Fruit fly (Drosophila melanogaster) whole organism: ENCODE data around the gene CLIP-190.

Source experiments
- CG8478 ChIP-seq: fragments of >200 bp; optimal IDR thresholded peaks from 2 replicates; lab custom pipeline; 2018; ENCODE audit warnings: inconsistent platforms
- Dll ChIP-seq: fragments of >200 bp; optimal IDR thresholded peaks from 2 replicates; lab custom pipeline; 2017
- EcR ChIP-seq, 2 experiments: fragments of >200 bp; optimal IDR thresholded peaks; 2 replicates each; lab custom pipeline; 2017; ENCODE audit warnings: missing biosample characterization in 2 of 2, missing genetic modification characterization in 2 of 2, missing genetic modification reagents in 2 of 2
- pan ChIP-seq: fragments of >200 bp; optimal IDR thresholded peaks from 2 replicates; lab custom pipeline; 2017
- psq ChIP-seq: fragments of >200 bp; optimal IDR thresholded peaks from 2 replicates; lab custom pipeline; 2017
- usp ChIP-seq: fragments of >200 bp; optimal IDR thresholded peaks from 2 replicates; lab custom pipeline; 2017; ENCODE audit warnings: missing biosample characterization, missing genetic modification characterization, mixed read lengths

CLIP-190 gene

dm6 chr2L:17449608-17450504 lies 65.4 kb downstream of the CLIP-190 start, which contains the start of gene dl:
Gene dl, minus strand, starts transcription at chr2L:17450364.
- TF ChIP-seq pan (lab: Kevin White, UChicago) (peak; percentile 67), Dll (lab: Kevin White, UChicago) (no peak)

- TF ChIP-seq CG8478 = no peak
- no peak for TF ChIP-seq pan (lab: Kevin White, UChicago)
- no peak for TF ChIP-seq psq (lab: Kevin White, UChicago)
- TF ChIP-seq usp (GFP tag; lab: Kevin White, UChicago) = no peak
- TF ChIP-seq EcR (GFP tag; optimal IDR thresholded peaks at IDR 0.05; lab: Kevin White, UChicago) = no peak
- no peak for TF ChIP-seq Dll (lab: Kevin White, UChicago)
Measured at dm6 chr2L:17450505-17451415, 66.3 kb downstream of the CLIP-190 start.

- TF ChIP-seq Dll (lab: Kevin White, UChicago) (no peak), CG8478 (no peak), usp (GFP tag; lab: Kevin White, UChicago) (no peak), psq (lab: Kevin White, UChicago) (no peak), EcR (GFP tag; optimal IDR thresholded peaks at IDR 0.05; lab: Kevin White, UChicago) (no peak), pan (lab: Kevin White, UChicago) (no peak)
Measured at dm6 chr2L:17452084-17452483, 67.6 kb downstream of the CLIP-190 start.

dm6 chr2L:17452624-17453023 lies 68.1 kb downstream of the CLIP-190 start, which contains the start of gene CG5050:
Gene CG5050, plus strand, starts transcription at chr2L:17452924.
- no peak for TF ChIP-seq CG8478
- TF ChIP-seq EcR (GFP tag; optimal IDR thresholded peaks at IDR 0.05; lab: Kevin White, UChicago) = no peak
- no peak for TF ChIP-seq usp (GFP tag; lab: Kevin White, UChicago)
- no peak for TF ChIP-seq pan (lab: Kevin White, UChicago)
- no peak for TF ChIP-seq Dll (lab: Kevin White, UChicago)
- TF ChIP-seq psq (lab: Kevin White, UChicago) = no peak

- TF ChIP-seq CG8478 (no peak), pan (lab: Kevin White, UChicago) (no peak), psq (lab: Kevin White, UChicago) (no peak), usp (GFP tag; lab: Kevin White, UChicago) (no peak), Dll (lab: Kevin White, UChicago) (no peak), EcR (GFP tag; optimal IDR thresholded peaks at IDR 0.05; lab: Kevin White, UChicago) (no peak)
Measured at dm6 chr2L:17455823-17456222, 71.3 kb downstream of the CLIP-190 start, which contains the start of gene SPH93. Gene SPH93, minus strand, starts transcription at chr2L:17455923.

- no peak for TF ChIP-seq EcR (GFP tag; optimal IDR thresholded peaks at IDR 0.05; lab: Kevin White, UChicago)
- no peak for TF ChIP-seq Dll (lab: Kevin White, UChicago)
- TF ChIP-seq psq (lab: Kevin White, UChicago) = no peak
- no peak for TF ChIP-seq CG8478
- no peak for TF ChIP-seq pan (lab: Kevin White, UChicago)
- no peak for TF ChIP-seq usp (GFP tag; lab: Kevin White, UChicago)
Measured at dm6 chr2L:17457944-17458343, 73.4 kb downstream of the CLIP-190 start, which contains the start of gene CG18563. Gene CG18563, minus strand, starts transcription at chr2L:17458044.
